Fruit fly (Drosophila melanogaster) Kc167 (cell line): ENCODE measurements around the gene dnc.

ENCODE experiments used
- h ChIP-seq: fragments of >200 bp; optimal IDR thresholded peaks from 3 replicates; lab custom pipeline; 2018; ENCODE audit warnings: missing external identifiers
- psq ChIP-seq: fragments of >200 bp; optimal IDR thresholded peaks from 2 replicates; lab custom pipeline; 2017; ENCODE audit warnings: missing external identifiers

dm6 chrX:3373656-3374055, 197.4 kb downstream of the dnc start:
- no peak for TF ChIP-seq h (lab: Kevin White, UChicago)
- TF ChIP-seq psq: no peak
